Worm (Caenorhabditis elegans): ENCODE measurements around the gene C55A6.10.
A peak's percentile ranks its signal among the peaks of the same experiment; 100 is the strongest.

DNA sequence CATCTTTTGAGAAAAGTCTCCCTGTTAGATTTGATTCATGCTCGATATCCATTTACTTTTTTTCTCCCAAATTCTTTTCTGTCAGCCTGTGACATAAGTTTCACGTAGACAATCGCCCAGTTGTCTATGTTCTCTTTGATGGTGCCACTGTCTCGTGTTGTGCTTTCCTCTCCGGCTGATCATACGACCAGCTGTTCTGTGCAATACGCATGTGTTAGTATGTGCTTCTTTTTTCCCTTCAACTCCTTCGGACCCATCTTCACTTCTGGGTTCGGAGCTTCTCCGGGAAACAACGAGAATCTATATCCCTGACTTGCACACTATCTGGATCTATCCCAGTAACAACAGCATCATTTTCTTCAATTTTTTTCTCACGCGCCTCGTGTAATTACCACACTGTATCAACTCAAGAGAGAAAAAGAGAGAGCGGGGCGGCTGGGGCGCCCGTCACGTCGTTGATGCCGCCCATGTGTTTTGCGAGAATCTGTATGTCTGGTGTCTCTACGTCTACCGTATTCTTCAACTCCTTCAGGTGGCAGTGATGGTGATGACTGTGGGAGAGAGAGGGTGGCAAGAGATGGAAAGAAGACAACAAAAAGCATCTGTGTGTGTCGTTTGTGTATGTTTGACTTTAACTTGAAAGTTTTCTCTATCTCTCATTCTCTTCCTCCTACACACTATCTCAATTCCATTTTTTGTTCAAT, 26.8 kb downstream of the C55A6.10 start:
- peak; percentile 23 for TF ChIP-seq W03F9.2 (tag; optimal IDR thresholded peaks at IDR 0.05)
- peak; percentile 43 for TF ChIP-seq dao-5 (tag; optimal IDR thresholded peaks at IDR 0.05)
- no peak for TF ChIP-seq him-1 (tag; optimal IDR thresholded peaks at IDR 0.05)
